Worm (Caenorhabditis elegans) whole organism, midembryonic: Measurements from ENCODE around the gene T24A6.1.
"Not testable (repeated sequence)": the region's sequence is repeated elsewhere in the genome, so short reads cannot be mapped to it uniquely, and the experiment has no call there.

Experiments
- T22C8.4 ChIP-seq: fragments of 200-800 bp; sonication (Bioruptor generic); IDR thresholded peaks from 2 replicates; pipeline ENCODE4 v1.3.6; 2022; ENCODE audit warnings: missing genetic modification characterization, missing compliant biosample characterization
- cog-1 ChIP-seq: sonication (generic microtip); optimal IDR thresholded peaks from 2 replicates; lab custom pipeline; 2016; ENCODE audit warnings: missing genetic modification characterization, missing compliant biosample characterization
- flt-1 ChIP-seq: fragments of 200-800 bp; sonication (Bioruptor generic); IDR thresholded peaks from 2 replicates; pipeline ENCODE4 v1.3.6; 2022; ENCODE audit warnings: missing genetic modification characterization, missing compliant biosample characterization
- klf-2 ChIP-seq: fragments of 200-800 bp; sonication (Bioruptor generic); conservative IDR thresholded peaks from 2 replicates; pipeline ENCODE4 v1.3.6; 2022; ENCODE audit warnings: missing genetic modification reagents, missing genetic modification characterization, missing compliant biosample characterization
- med-1 ChIP-seq: sonication (generic microtip); optimal IDR thresholded peaks from 2 replicates; lab custom pipeline; 2017; ENCODE audit warnings: missing genetic modification characterization, mild to moderate bottlenecking, missing compliant biosample characterization, antibody characterized with exemption, missing genetic modification reagents; ENCODE audit not compliant: insufficient read depth
- ref-1 ChIP-seq: fragments of 200-800 bp; sonication (Bioruptor generic); conservative IDR thresholded peaks from 2 replicates; pipeline ENCODE4 v1.3.6; 2022; ENCODE audit warnings: missing genetic modification reagents, missing genetic modification characterization, missing compliant biosample characterization
- tab-1 ChIP-seq: fragments of 200-800 bp; sonication (Bioruptor generic); IDR thresholded peaks from 2 replicates; pipeline ENCODE4 v1.3.6; 2022; ENCODE audit warnings: missing genetic modification characterization, missing compliant biosample characterization
- ztf-23 ChIP-seq: fragments of 200-800 bp; sonication (Bioruptor generic); IDR thresholded peaks from 2 replicates; pipeline ENCODE4 v1.3.6; 2022; ENCODE audit warnings: missing genetic modification reagents, missing genetic modification characterization, missing compliant biosample characterization
- ztf-29 ChIP-seq: fragments of 200-800 bp; sonication (Bioruptor generic); IDR thresholded peaks from 2 replicates; pipeline ENCODE4 v1.3.6; 2022; ENCODE audit warnings: missing genetic modification reagents, missing genetic modification characterization, missing compliant biosample characterization

T24A6.1 gene

ce11 chrV:3588223-3588622 is 29.4 kb downstream of the T24A6.1 start:
- TF ChIP-seq ztf-23 (GFP tag; lab: Robert Waterston, UW) (no peak), med-1 (GFP tag; lab: Kevin White, UChicago) (no peak), tab-1 (GFP tag; lab: Robert Waterston, UW) (no peak), flt-1 (GFP tag; lab: Robert Waterston, UW) (no peak), T22C8.4 (GFP tag; lab: Robert Waterston, UW) (no peak), cog-1 (no peak), ref-1 (GFP tag; lab: Robert Waterston, UW) (no peak), ztf-29 (GFP tag; lab: Robert Waterston, UW) (no peak), klf-2 (GFP tag; lab: Robert Waterston, UW) (no peak)

- TF ChIP-seq cog-1 = no peak
- TF ChIP-seq tab-1 (GFP tag; lab: Robert Waterston, UW) = no peak
- no peak for TF ChIP-seq klf-2 (GFP tag; lab: Robert Waterston, UW)
- no peak for TF ChIP-seq ref-1 (GFP tag; lab: Robert Waterston, UW)
- TF ChIP-seq ztf-23 (GFP tag; lab: Robert Waterston, UW) = no peak
Measured at ce11 chrV:3592099-3592498, 33.3 kb downstream of the T24A6.1 start, which contains the start of gene T22F3.12. Gene T22F3.12, minus strand, starts transcription at chrV:3592199.

ce11 chrV:3594936-3595335 is 36.1 kb downstream of the T24A6.1 start, which contains the start of gene srh-213:
Gene srh-213, minus strand, starts transcription at chrV:3595036.
- TF ChIP-seq ztf-23 (GFP tag; lab: Robert Waterston, UW) (no peak), cog-1 (no peak), med-1 (GFP tag; lab: Kevin White, UChicago) (no peak), ztf-29 (GFP tag; lab: Robert Waterston, UW) (no peak), tab-1 (GFP tag; lab: Robert Waterston, UW) (no peak), T22C8.4 (GFP tag; lab: Robert Waterston, UW) (no peak), flt-1 (GFP tag; lab: Robert Waterston, UW) (no peak), ref-1 (GFP tag; lab: Robert Waterston, UW) (no peak), klf-2 (GFP tag; lab: Robert Waterston, UW) (no peak)

- TF ChIP-seq tab-1, ztf-29, flt-1 (GFP tag; lab: Robert Waterston, UW): not testable (repeated sequence)
Measured at ce11 chrV:3597052-3597451, 38.2 kb downstream of the T24A6.1 start, which contains the start of gene srh-212. Gene srh-212, minus strand, starts transcription at chrV:3597152.

- TF ChIP-seq ref-1 (GFP tag; lab: Robert Waterston, UW) = no peak
- no peak for TF ChIP-seq tab-1 (GFP tag; lab: Robert Waterston, UW)
- TF ChIP-seq med-1 (GFP tag; lab: Kevin White, UChicago) = no peak
- no peak for TF ChIP-seq ztf-29 (GFP tag; lab: Robert Waterston, UW)
- no peak for TF ChIP-seq T22C8.4 (GFP tag; lab: Robert Waterston, UW)
- no peak for TF ChIP-seq cog-1
- TF ChIP-seq flt-1 (GFP tag; lab: Robert Waterston, UW) = no peak
- TF ChIP-seq ztf-23 (GFP tag; lab: Robert Waterston, UW) = no peak
- TF ChIP-seq klf-2 (GFP tag; lab: Robert Waterston, UW) = no peak
Measured at ce11 chrV:3600570-3600969, 41.7 kb downstream of the T24A6.1 start, which contains the start of gene T22F3.7. Gene T22F3.7, minus strand, starts transcription at chrV:3600670.

ce11 chrV:3605325-3605724 is 46.5 kb downstream of the T24A6.1 start, which contains the start of gene T22F3.8:
Gene T22F3.8, minus strand, starts transcription at chrV:3605425.
- TF ChIP-seq cog-1 = no peak
- no peak for TF ChIP-seq ztf-29 (GFP tag; lab: Robert Waterston, UW)
- no peak for TF ChIP-seq klf-2 (GFP tag; lab: Robert Waterston, UW)
- no peak for TF ChIP-seq ref-1 (GFP tag; lab: Robert Waterston, UW)
- TF ChIP-seq ztf-23 (GFP tag; lab: Robert Waterston, UW) = no peak
- TF ChIP-seq flt-1 (GFP tag; lab: Robert Waterston, UW) = no peak
- no peak for TF ChIP-seq T22C8.4 (GFP tag; lab: Robert Waterston, UW)
- TF ChIP-seq med-1 (GFP tag; lab: Kevin White, UChicago) = no peak
- no peak for TF ChIP-seq tab-1 (GFP tag; lab: Robert Waterston, UW)

- TF ChIP-seq ref-1 (GFP tag; lab: Robert Waterston, UW) (no peak), flt-1 (GFP tag; lab: Robert Waterston, UW) (no peak), med-1 (GFP tag; lab: Kevin White, UChicago) (no peak), T22C8.4 (GFP tag; lab: Robert Waterston, UW) (no peak), cog-1 (no peak), klf-2 (GFP tag; lab: Robert Waterston, UW) (no peak), tab-1 (GFP tag; lab: Robert Waterston, UW) (no peak), ztf-29 (GFP tag; lab: Robert Waterston, UW) (no peak), ztf-23 (GFP tag; lab: Robert Waterston, UW) (no peak)
Measured at ce11 chrV:3606391-3606790, 47.5 kb downstream of the T24A6.1 start.
